Worm (Caenorhabditis elegans) whole organism, early embryonic: ENCODE measurements around the gene F19C7.8.

Source experiments
- B0310.2 ChIP-seq: sonication (generic microtip); optimal IDR thresholded peaks from 2 replicates; lab custom pipeline; 2016; ENCODE audit warnings: mild to moderate bottlenecking, missing genetic modification characterization, missing compliant biosample characterization
- F13C5.2 ChIP-seq: sonication (generic microtip); optimal IDR thresholded peaks from 2 replicates; lab custom pipeline; 2017; ENCODE audit warnings: mild to moderate bottlenecking, missing genetic modification characterization, inconsistent platforms, missing compliant biosample characterization
- aly-1 ChIP-seq: sonication (generic microtip); optimal IDR thresholded peaks from 2 replicates; lab custom pipeline; 2016; ENCODE audit warnings: missing genetic modification characterization, missing compliant biosample characterization
- ama-1 ChIP-seq: fragments of 150-350 bp; optimal IDR thresholded peaks from 2 replicates; lab custom pipeline; 2014
- ets-7 ChIP-seq: sonication (generic microtip); optimal IDR thresholded peaks from 2 replicates; lab custom pipeline; 2016; ENCODE audit warnings: missing genotype, missing genetic modification characterization, missing compliant biosample characterization
- hmbx-1 ChIP-seq: sonication (generic microtip); optimal IDR thresholded peaks from 2 replicates; lab custom pipeline; 2016; ENCODE audit warnings: mild to moderate bottlenecking, missing genetic modification characterization, missing compliant biosample characterization
- hmg-4 ChIP-seq: fragments of 200-800 bp; sonication (Bioruptor generic); optimal IDR thresholded peaks from 2 replicates; lab custom pipeline; 2018; ENCODE audit warnings: mild to moderate bottlenecking, missing genetic modification characterization, missing compliant biosample characterization
- pes-1 ChIP-seq: fragments of 200-800 bp; sonication (Bioruptor generic); IDR thresholded peaks from 2 replicates; pipeline ENCODE4 v1.3.6; 2022; ENCODE audit warnings: missing genetic modification reagents, missing genetic modification characterization, missing compliant biosample characterization
- scrt-1 ChIP-seq: fragments of 200-800 bp; sonication (Bioruptor generic); IDR thresholded peaks from 2 replicates; pipeline ENCODE4 v1.3.6; 2022; ENCODE audit warnings: missing genetic modification characterization, missing compliant biosample characterization

ce11 chrIV:4669242-4669641 is 31.3 kb upstream of the F19C7.8 start, which contains the start of gene F29B9.12:
- TF ChIP-seq B0310.2 (tag; lab: Kevin White, UChicago) = no peak
- no peak for TF ChIP-seq ets-7 (tag; lab: Kevin White, UChicago)
- no peak for TF ChIP-seq hmg-4 (GFP tag; lab: Kevin White, UChicago)
- TF ChIP-seq aly-1 (tag; lab: Kevin White, UChicago) = no peak
- no peak for TF ChIP-seq ama-1
- no peak for TF ChIP-seq pes-1 (GFP tag; lab: Robert Waterston, UW)
- TF ChIP-seq scrt-1 = no peak
- no peak for TF ChIP-seq F13C5.2 (tag; lab: Kevin White, UChicago)
- TF ChIP-seq hmbx-1 (tag; lab: Kevin White, UChicago) = no peak
